Worm (Caenorhabditis elegans): ENCODE measurements around the gene mrps-31.
A peak's percentile ranks its signal among the peaks of the same experiment; 100 is the strongest.

ce11 chrIII:3632379-3632778 is 2.2 kb upstream of the mrps-31 start:
- no peak for TF ChIP-seq nhr-237 (tag; optimal IDR thresholded peaks at IDR 0.05)
- no peak for TF ChIP-seq egl-13 (tag; optimal IDR thresholded peaks at IDR 0.05)
- no peak for TF ChIP-seq efl-1 (optimal IDR thresholded peaks at IDR 0.05)
- peak in 1 of 2 experiments; percentile 3 for TF ChIP-seq efl-1 (GFP tag; optimal IDR thresholded peaks at IDR 0.05 in 1 of 2)
- no peak for TF ChIP-seq lin-39 (tag; optimal IDR thresholded peaks at IDR 0.05)
- no peak for TF ChIP-seq nhr-12 (tag; optimal IDR thresholded peaks at IDR 0.05)
- TF ChIP-seq pax-3 (tag; optimal IDR thresholded peaks at IDR 0.05): no peak
- no peak for TF ChIP-seq unc-62 (GFP tag; optimal IDR thresholded peaks at IDR 0.05)
